Worm (Caenorhabditis elegans): ENCODE results near the gene ugt-4.

The ugt-4 gene

DNA sequence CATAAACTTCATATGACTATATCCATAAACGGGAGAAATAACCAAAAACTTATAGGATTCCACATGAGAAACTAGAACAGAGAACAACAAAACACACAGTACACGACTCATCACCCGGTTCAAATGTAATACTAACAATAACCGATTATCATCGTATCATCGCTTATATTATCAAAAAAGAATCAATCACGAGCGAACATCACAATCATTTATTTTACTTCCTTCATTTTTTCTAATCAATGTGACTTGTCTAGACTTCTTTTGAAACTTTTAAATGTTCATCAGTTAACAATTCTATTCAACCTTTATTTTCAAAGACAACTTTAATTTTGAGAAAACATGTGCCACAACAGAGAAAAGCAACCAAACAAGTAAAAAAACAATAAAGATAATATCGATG, at the start of gene ugt-4:
TSS of gene ugt-4 (minus strand) at position 141 of the 400 bp plus-strand sequence.
- TF ChIP-seq ceh-30 (tag; optimal IDR thresholded peaks at IDR 0.05), result no peak
- no peak for TF ChIP-seq npax-4 (tag; optimal IDR thresholded peaks at IDR 0.05)
- peak; percentile 21 for TF ChIP-seq elt-2 (tag; optimal IDR thresholded peaks at IDR 0.05)
- TF ChIP-seq C38D4.7 (GFP tag; optimal IDR thresholded peaks at IDR 0.05), result no peak

ce11 chrV:12844748-12845147, 49.6 kb upstream of the ugt-4 start:
- TF ChIP-seq ztf-16 (tag; optimal IDR thresholded peaks at IDR 0.05), result no peak

DNA sequence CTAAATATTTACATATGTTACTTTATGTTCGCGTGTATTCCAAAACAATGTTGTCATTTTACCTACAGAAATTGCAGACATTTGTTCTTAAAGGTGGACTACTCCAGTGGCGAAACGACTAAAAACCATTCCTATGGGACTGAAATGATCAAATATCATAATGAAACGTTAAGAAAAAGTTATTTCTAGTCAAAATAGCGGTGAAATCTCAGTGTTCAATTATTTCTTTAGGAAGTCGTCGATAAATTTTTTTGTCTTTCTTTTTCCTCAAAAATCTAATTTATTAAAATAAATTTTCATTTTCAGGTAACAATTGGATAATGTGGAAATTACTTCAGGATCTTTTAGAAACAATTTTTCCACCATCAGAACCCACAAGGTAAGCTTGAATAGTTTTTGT, 40.3 kb upstream of the ugt-4 start, which contains the start of gene C44H9.4:
TSS of gene C44H9.4 (plus strand) at position 301 of the 400 bp plus-strand sequence.
- TF ChIP-seq ceh-19 (GFP tag; optimal IDR thresholded peaks at IDR 0.05) (no peak), ceh-48 (tag; optimal IDR thresholded peaks at IDR 0.05) (no peak), lin-11 (tag; optimal IDR thresholded peaks at IDR 0.05) (no peak), ref-2 (tag; optimal IDR thresholded peaks at IDR 0.05) (no peak), nhr-11 (tag; optimal IDR thresholded peaks at IDR 0.05) (no peak), nhr-232 (tag; optimal IDR thresholded peaks at IDR 0.05) (no peak), che-1 (tag; optimal IDR thresholded peaks at IDR 0.05) (no peak), pag-3 (tag; optimal IDR thresholded peaks at IDR 0.05; ENCODE audit: borderline replicate concordance) (no peak), pat-9 (tag; optimal IDR thresholded peaks at IDR 0.05) (no peak), hlh-8 (tag; optimal IDR thresholded peaks at IDR 0.05) (no peak), unc-55 (GFP tag; optimal IDR thresholded peaks at IDR 0.05) (no peak), elt-2 (tag; optimal IDR thresholded peaks at IDR 0.05) (no peak), T23F11.4 (GFP tag; optimal IDR thresholded peaks at IDR 0.05) (no peak), tbx-2 (tag; optimal IDR thresholded peaks at IDR 0.05) (no peak), hlh-15 (tag; optimal IDR thresholded peaks at IDR 0.05) (no peak), nfya-1 (tag; optimal IDR thresholded peaks at IDR 0.05) (no peak), pax-1 (tag; optimal IDR thresholded peaks at IDR 0.05) (no peak), hlh-6 (tag; optimal IDR thresholded peaks at IDR 0.05) (no peak), ceh-45 (GFP tag; IDR thresholded peaks at IDR 0.05) (no peak), sox-2 (GFP tag; IDR thresholded peaks at IDR 0.05) (no peak)

DNA sequence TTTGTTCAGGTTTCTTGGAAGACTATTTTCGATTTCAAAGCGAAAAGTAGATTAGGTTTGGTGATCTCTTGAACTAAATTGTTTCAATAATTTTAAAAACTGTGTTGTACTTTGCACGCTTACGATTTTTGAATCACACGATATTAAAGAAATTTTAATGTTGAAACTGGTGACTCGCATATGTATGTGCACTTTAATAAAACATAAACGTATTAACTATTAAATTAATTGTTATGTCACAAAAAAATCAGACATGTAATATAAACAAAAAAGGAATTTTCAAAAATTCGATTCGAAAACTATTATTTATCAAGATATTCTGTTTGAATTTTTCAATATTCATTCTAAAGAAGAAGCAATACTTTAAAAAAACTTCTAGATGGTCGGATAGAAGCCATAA, 32.1 kb upstream of the ugt-4 start, which contains the start of gene ugt-15:
TSS of gene ugt-15 (plus strand) at position 301 of the 400 bp plus-strand sequence.
- TF ChIP-seq pag-3 (tag; optimal IDR thresholded peaks at IDR 0.05; ENCODE audit: borderline replicate concordance), result no peak
- no peak for TF ChIP-seq ceh-14 (tag; optimal IDR thresholded peaks at IDR 0.05)
- TF ChIP-seq eyg-1 (tag; optimal IDR thresholded peaks at IDR 0.05), result no peak
- no peak for TF ChIP-seq npax-4 (tag; optimal IDR thresholded peaks at IDR 0.05)
- TF ChIP-seq fkh-6 (tag; optimal IDR thresholded peaks at IDR 0.05), result no peak
- TF ChIP-seq sox-4 (tag; optimal IDR thresholded peaks at IDR 0.05), result no peak
- no peak for TF ChIP-seq elt-2 (tag; optimal IDR thresholded peaks at IDR 0.05)
- TF ChIP-seq ceh-22 (tag; optimal IDR thresholded peaks at IDR 0.05), result no peak
- no peak for TF ChIP-seq ceh-34 (tag; optimal IDR thresholded peaks at IDR 0.05)
- TF ChIP-seq hlh-8 (tag; optimal IDR thresholded peaks at IDR 0.05), result no peak

- TF ChIP-seq eyg-1 (tag; optimal IDR thresholded peaks at IDR 0.05) (no peak), elt-2 (tag; optimal IDR thresholded peaks at IDR 0.05) (peak; percentile 1)
Observed at ce11 chrV:12824777-12825176, 29.6 kb upstream of the ugt-4 start, which contains the start of gene ugt-16. TSS of gene ugt-16 (plus strand) at chrV:12825024.

DNA sequence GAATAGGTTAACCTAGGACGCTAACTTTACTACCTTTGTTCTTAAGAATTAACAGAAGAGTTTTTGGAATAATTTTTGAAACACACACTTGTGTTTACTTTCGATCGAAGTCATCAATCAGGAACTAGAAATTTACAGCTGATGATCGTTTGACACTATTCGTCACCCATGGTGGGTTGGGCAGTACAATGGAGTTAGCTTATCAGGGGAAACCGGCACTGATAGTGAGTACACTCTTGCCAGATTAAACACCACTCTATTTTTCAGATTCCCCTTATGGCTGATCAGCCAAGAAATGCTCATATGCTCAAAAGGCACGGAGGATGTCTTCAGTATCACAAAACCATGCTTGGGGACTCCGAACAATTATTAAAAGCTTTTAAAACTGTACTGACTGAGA, 26.9 kb upstream of the ugt-4 start:
- TF ChIP-seq pha-2 (tag; optimal IDR thresholded peaks at IDR 0.05) (no peak), elt-2 (tag; optimal IDR thresholded peaks at IDR 0.05) (peak; percentile 61)
